Fruit fly (Drosophila melanogaster) Kc167 (cell line): ENCODE measurements around the gene lectin-21Cb.

Source experiments
- Myc ChIP-seq: fragments of >200 bp; optimal IDR thresholded peaks from 2 replicates; lab custom pipeline; 2017; ENCODE audit warnings: missing external identifiers
- h ChIP-seq: fragments of >200 bp; optimal IDR thresholded peaks from 3 replicates; lab custom pipeline; 2018; ENCODE audit warnings: missing external identifiers

- TF ChIP-seq h (lab: Kevin White, UChicago) = no peak
- no peak for TF ChIP-seq Myc
These were observed 23.2 kb downstream of the lectin-21Cb start for dm6 chr2L:597771-598170.
